Worm (Caenorhabditis elegans) whole organism, mixed stage, embryonic: Measurements from ENCODE around the gene pes-5.

Experiments
- M03D4.4 ChIP-seq: sonication (generic microtip); optimal IDR thresholded peaks from 2 replicates; lab custom pipeline; 2017; ENCODE audit warnings: mild to moderate bottlenecking, missing genetic modification characterization, missing compliant biosample characterization
- bed-3 ChIP-seq: fragments of 200-800 bp; sonication (Bioruptor generic); optimal IDR thresholded peaks from 3 replicates; lab custom pipeline; 2018; ENCODE audit warnings: mild to moderate bottlenecking, missing genetic modification characterization, moderate library complexity, missing compliant biosample characterization
- blmp-1 ChIP-seq: fragments of 150-350 bp; optimal IDR thresholded peaks from 2 replicates; lab custom pipeline; 2014; ENCODE audit warnings: missing biosample characterization, missing genetic modification characterization
- ceh-39 ChIP-seq: fragments of 150-350 bp; optimal IDR thresholded peaks from 2 replicates; lab custom pipeline; 2014; ENCODE audit warnings: missing biosample characterization, missing genetic modification characterization
- ceh-43 ChIP-seq: fragments of 200-800 bp; sonication (Bioruptor generic); optimal IDR thresholded peaks from 2 replicates; lab custom pipeline; 2018; ENCODE audit warnings: mild to moderate bottlenecking, missing genetic modification characterization, moderate library complexity, missing compliant biosample characterization
- ceh-83 ChIP-seq: fragments of 200-800 bp; sonication (Bioruptor generic); optimal IDR thresholded peaks from 2 replicates; lab custom pipeline; 2018; ENCODE audit warnings: mild to moderate bottlenecking, missing genetic modification characterization, missing compliant biosample characterization
- ces-1 ChIP-seq: fragments of 150-350 bp; optimal IDR thresholded peaks from 2 replicates; lab custom pipeline; 2014; ENCODE audit warnings: missing biosample characterization, missing genetic modification reagents, missing genetic modification characterization
- cnd-1 ChIP-seq: fragments of 200-800 bp; sonication (Bioruptor generic); optimal IDR thresholded peaks from 2 replicates; lab custom pipeline; 2018; ENCODE audit warnings: mild to moderate bottlenecking, missing genetic modification characterization, missing compliant biosample characterization
- elt-1 ChIP-seq: sonication (generic microtip); optimal IDR thresholded peaks from 2 replicates; lab custom pipeline; 2017; ENCODE audit warnings: missing genetic modification characterization, mild to moderate bottlenecking, missing compliant biosample characterization, antibody characterized with exemption, moderate library complexity, borderline replicate concordance; ENCODE audit not compliant: insufficient read depth
- elt-3 ChIP-seq: fragments of 150-350 bp; optimal IDR thresholded peaks from 2 replicates; lab custom pipeline; 2014; ENCODE audit warnings: missing biosample characterization, missing genetic modification characterization
- hlh-1 ChIP-seq: fragments of 150-350 bp; optimal IDR thresholded peaks from 2 replicates; lab custom pipeline; 2014; ENCODE audit warnings: missing biosample characterization, missing genetic modification reagents, missing genetic modification characterization
- lin-13 ChIP-seq: fragments of 150-350 bp; optimal IDR thresholded peaks from 2 replicates; lab custom pipeline; 2014; ENCODE audit warnings: missing biosample characterization, missing genetic modification characterization
- lin-32 ChIP-seq: fragments of 200-800 bp; sonication (Bioruptor generic); optimal IDR thresholded peaks from 2 replicates; lab custom pipeline; 2018; ENCODE audit warnings: mild to moderate bottlenecking, missing genetic modification characterization, missing compliant biosample characterization
- lsy-2 ChIP-seq: fragments of 150-350 bp; optimal IDR thresholded peaks from 2 replicates; lab custom pipeline; 2014; ENCODE audit warnings: missing biosample characterization, missing genetic modification characterization
- mab-5 ChIP-seq: fragments of 150-350 bp; optimal IDR thresholded peaks from 2 replicates; lab custom pipeline; 2014; ENCODE audit warnings: missing biosample characterization, missing genetic modification characterization
- mep-1 ChIP-seq: fragments of 150-350 bp; optimal IDR thresholded peaks from 2 replicates; lab custom pipeline; 2017; ENCODE audit warnings: missing biosample characterization, missing genetic modification reagents, missing genetic modification characterization, inconsistent platforms
- nhr-2 ChIP-seq: fragments of 150-350 bp; optimal IDR thresholded peaks from 2 replicates; lab custom pipeline; 2014; ENCODE audit warnings: missing biosample characterization, missing genetic modification characterization
- nhr-237 ChIP-seq: fragments of 150-350 bp; optimal IDR thresholded peaks from 2 replicates; lab custom pipeline; 2014; ENCODE audit warnings: missing biosample characterization, missing genetic modification characterization
- nhr-28 ChIP-seq: fragments of 150-350 bp; optimal IDR thresholded peaks from 2 replicates; lab custom pipeline; 2014; ENCODE audit warnings: missing biosample characterization, missing genetic modification characterization
- nhr-76 ChIP-seq: sonication (generic microtip); optimal IDR thresholded peaks from 2 replicates; lab custom pipeline; 2017; ENCODE audit warnings: missing biosample characterization, missing genetic modification characterization
- pha-4 ChIP-seq: fragments of 150-350 bp; optimal IDR thresholded peaks from 2 replicates; lab custom pipeline; 2018; ENCODE audit warnings: missing biosample characterization, missing genetic modification reagents, missing genetic modification characterization
- sem-2 ChIP-seq: fragments of 200-800 bp; sonication (Bioruptor generic); optimal IDR thresholded peaks from 2 replicates; lab custom pipeline; 2018; ENCODE audit warnings: mild to moderate bottlenecking, missing genetic modification characterization, missing compliant biosample characterization
- snpc-4 ChIP-seq: fragments of 150-350 bp; optimal IDR thresholded peaks from 2 replicates; lab custom pipeline; 2014; ENCODE audit warnings: missing biosample characterization, missing genetic modification characterization
- sptf-1 ChIP-seq: sonication (generic microtip); optimal IDR thresholded peaks from 2 replicates; lab custom pipeline; 2017; ENCODE audit warnings: mild to moderate bottlenecking, missing genetic modification characterization, moderate library complexity, missing compliant biosample characterization
- tbx-8 ChIP-seq: fragments of 200-800 bp; sonication (Bioruptor generic); optimal IDR thresholded peaks from 2 replicates; lab custom pipeline; 2018; ENCODE audit warnings: mild to moderate bottlenecking, missing genetic modification characterization, moderate library complexity, missing compliant biosample characterization
- unc-120 ChIP-seq: sonication (generic microtip); optimal IDR thresholded peaks from 2 replicates; lab custom pipeline; 2017; ENCODE audit warnings: missing genetic modification characterization, missing compliant biosample characterization; ENCODE audit not compliant: poor library complexity, severe bottlenecking
- unc-39 ChIP-seq: fragments of 150-350 bp; optimal IDR thresholded peaks from 2 replicates; lab custom pipeline; 2014; ENCODE audit warnings: missing biosample characterization, missing genetic modification characterization
- unc-62 ChIP-seq: fragments of 150-350 bp; optimal IDR thresholded peaks from 2 replicates; lab custom pipeline; 2014; ENCODE audit warnings: missing biosample characterization, missing genetic modification reagents, missing genetic modification characterization
- zip-8 ChIP-seq: fragments of 150-350 bp; optimal IDR thresholded peaks from 2 replicates; lab custom pipeline; 2014; ENCODE audit warnings: missing biosample characterization, missing genetic modification characterization
- ztf-11 ChIP-seq: fragments of 150-350 bp; optimal IDR thresholded peaks from 2 replicates; lab custom pipeline; 2014; ENCODE audit warnings: missing biosample characterization, missing genetic modification characterization

pes-5 gene

DNA sequence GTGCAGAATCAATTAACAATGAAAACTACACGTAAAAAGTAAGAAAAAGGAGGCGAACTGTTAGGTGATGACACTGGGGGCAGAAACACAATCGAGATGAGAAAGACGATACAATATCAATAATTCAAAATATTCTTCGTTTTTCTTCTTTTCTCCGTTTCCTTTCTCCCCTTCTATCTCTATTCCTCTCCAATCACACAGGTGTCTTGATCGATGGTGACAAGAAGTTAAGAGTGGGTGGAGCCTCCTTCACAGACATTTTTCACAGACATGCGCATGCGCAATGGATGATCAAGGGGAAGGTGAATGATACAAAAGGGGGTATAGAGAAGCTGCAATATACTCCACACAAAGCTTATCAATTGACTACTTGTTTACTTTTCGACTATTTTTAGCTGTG, 24.9 kb upstream of the pes-5 start:
- no peak for TF ChIP-seq zip-8 (tag; lab: Kevin White, UChicago)
- TF ChIP-seq blmp-1, result no peak
- TF ChIP-seq lin-13 (tag; lab: Kevin White, UChicago), result no peak
- TF ChIP-seq unc-62 (GFP tag; lab: Kevin White, UChicago), result no peak
- no peak for TF ChIP-seq lin-32
- TF ChIP-seq elt-1, result no peak
- no peak for TF ChIP-seq nhr-28
- TF ChIP-seq ceh-39 (tag; lab: Kevin White, UChicago), result no peak
- TF ChIP-seq bed-3 (GFP tag; lab: Kevin White, UChicago), result no peak
- no peak for TF ChIP-seq snpc-4 (tag; lab: Kevin White, UChicago)
- TF ChIP-seq sem-2, result no peak
- no peak for TF ChIP-seq unc-120 (tag; lab: Kevin White, UChicago)
- TF ChIP-seq cnd-1, result no peak
- TF ChIP-seq nhr-237, result no peak
- no peak for TF ChIP-seq ceh-83

DNA sequence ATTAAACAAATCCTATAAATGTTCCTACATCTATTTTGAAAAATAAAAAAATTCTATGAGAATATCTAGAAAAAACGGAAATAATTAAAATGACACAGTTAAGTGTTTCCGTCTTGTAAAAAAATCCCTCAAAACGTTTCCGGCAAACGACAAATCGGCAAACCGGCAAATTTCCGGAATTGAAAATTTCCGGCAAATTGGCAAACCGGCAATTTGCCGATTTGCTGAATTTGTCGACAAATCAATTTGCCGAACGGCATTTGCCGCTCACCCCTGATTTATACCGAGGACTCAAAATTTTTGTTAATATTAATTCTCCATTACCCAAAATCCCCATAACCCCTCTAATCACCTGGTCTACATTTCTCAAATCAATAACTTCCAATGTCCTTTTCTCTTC, 23.3 kb upstream of the pes-5 start:
- no peak for TF ChIP-seq pha-4 (tag; lab: Kevin White, UChicago)
- TF ChIP-seq zip-8 (tag; lab: Kevin White, UChicago), result no peak
- no peak for TF ChIP-seq elt-3 (tag; lab: Kevin White, UChicago)
- no peak for TF ChIP-seq hlh-1 (tag; lab: Kevin White, UChicago)
- TF ChIP-seq nhr-76, result no peak
- TF ChIP-seq nhr-237, result no peak
- no peak for TF ChIP-seq unc-39 (tag; lab: Kevin White, UChicago)

DNA sequence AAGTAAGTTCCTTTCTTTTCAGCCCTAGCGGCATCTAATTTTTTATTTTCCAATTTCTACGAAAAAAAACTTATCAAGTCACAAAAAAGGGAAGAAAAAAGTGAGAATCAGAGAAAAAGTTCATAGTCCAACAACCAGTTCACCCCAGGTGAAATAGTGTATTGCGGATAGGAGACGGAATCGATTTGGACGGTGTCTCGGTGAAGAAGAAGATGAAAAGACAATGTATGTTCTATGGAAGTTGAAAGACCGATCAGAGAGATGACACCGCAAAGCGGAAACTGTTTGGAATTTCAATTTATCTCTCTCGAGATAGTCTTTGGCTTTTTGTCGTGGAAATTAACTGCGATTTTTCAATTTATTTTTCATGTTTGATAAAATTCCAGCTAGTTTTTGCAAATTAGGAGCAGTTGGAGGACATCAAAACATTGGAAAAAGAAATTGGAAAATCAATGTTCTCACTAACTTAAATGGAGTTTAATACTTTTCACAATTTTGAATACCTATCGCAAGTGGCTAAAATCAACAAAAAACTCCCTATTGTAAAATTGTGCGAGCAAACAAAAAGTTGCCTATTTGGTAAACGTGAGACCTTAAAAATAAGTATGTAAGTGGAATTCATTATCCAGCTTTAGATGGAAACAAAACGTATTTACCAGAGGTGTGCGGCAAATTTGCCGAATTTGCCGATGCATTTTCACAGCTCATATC, 22.5 kb upstream of the pes-5 start:
- no peak for TF ChIP-seq nhr-76
- no peak for TF ChIP-seq tbx-8 (GFP tag; lab: Kevin White, UChicago)
- TF ChIP-seq lin-32, result no peak
- TF ChIP-seq mab-5 (tag; lab: Kevin White, UChicago), result no peak
- TF ChIP-seq, all 35 proteins: peak for 0

DNA sequence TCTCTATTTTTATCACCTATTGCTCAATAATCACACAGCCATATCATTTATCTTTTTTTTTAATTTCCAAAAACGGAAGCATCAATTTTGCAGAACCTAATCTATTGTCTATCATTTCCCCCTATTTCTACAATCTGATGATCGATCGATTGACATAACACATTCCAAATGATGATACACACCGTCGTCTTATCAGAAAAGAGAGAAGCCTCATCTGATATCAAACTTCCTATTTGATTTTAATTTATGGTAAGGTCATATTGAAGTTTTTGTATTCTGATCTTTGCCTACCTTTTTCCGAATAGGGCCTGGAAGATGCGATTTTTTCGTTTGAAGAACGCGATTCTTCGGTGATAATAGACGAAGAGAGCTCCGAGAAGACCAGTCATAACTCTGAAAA, 19.8 kb upstream of the pes-5 start:
- TF ChIP-seq nhr-76 (no peak), sptf-1 (no peak), lsy-2 (no peak), snpc-4 (tag; lab: Kevin White, UChicago) (no peak), unc-39 (tag; lab: Kevin White, UChicago) (no peak), elt-1 (no peak), nhr-28 (no peak), nhr-237 (no peak), blmp-1 (no peak), sem-2 (no peak), ceh-39 (tag; lab: Kevin White, UChicago) (no peak)

DNA sequence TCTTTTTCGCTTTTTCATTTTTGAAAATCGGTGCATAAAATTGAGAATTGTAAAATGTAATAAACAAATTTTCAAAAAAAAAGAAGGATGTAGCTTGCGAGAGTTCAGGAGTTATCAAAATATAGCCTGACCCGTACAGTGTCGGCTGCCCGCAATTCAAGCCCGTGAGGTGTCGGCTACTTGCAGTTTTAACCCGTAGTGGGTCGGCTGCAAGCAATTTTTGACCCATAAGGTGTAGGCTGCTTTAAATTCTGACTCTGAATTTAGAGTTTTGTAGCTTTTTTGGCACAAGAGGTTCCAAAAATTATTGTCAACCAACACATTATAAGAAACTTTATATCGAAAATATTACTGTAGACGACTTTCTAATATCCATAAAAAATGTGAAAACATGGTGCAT, 16.1 kb upstream of the pes-5 start:
- TF ChIP-seq unc-39 (tag; lab: Kevin White, UChicago) (no peak), snpc-4 (tag; lab: Kevin White, UChicago) (no peak), nhr-2 (tag; lab: Kevin White, UChicago) (no peak), elt-1 (no peak), M03D4.4 (tag; lab: Kevin White, UChicago) (no peak), lsy-2 (no peak)

DNA sequence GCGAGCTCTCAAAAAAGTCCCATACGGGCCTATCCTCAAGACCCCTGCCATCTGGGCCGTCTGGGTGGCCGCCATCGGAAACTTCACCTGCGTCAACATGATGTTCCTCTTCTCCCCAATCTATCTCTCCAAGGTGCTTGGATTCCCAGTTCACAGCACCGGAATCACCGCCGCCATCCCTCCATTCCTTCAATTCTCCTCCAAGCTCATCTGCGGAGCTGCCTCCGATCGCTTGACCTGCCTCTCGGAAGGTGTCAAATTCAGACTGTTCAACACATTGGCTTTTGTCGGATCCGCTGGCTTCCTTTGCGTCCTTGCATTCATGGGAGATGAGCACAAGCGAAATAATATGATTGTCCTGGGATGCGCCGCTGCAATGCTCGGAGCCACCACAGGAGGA, 15.2 kb upstream of the pes-5 start:
- TF ChIP-seq lsy-2 (no peak), blmp-1 (no peak), unc-120 (tag; lab: Kevin White, UChicago) (no peak), ceh-83 (no peak), unc-62 (GFP tag; lab: Kevin White, UChicago) (no peak), nhr-237 (no peak), zip-8 (tag; lab: Kevin White, UChicago) (no peak), ces-1 (no peak)

DNA sequence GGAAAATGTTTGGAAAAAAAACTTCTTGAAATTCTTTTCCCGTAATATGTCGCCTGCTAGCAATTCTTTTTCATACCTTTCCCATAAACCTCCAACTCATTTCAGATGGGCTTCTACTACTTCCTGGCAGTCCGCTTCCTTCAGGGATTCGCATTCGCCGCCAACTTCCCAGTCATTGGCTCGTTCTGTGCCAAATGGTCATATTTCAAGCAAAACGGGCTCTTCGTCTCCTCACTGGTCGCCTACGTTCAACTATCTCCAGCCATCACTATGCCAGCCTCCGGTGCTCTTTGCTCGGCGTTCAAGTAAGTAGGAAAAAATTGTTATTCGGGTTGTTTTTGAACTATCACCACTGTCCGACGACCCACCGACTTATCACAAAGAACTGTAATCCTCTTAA, 14.3 kb upstream of the pes-5 start:
- TF ChIP-seq ceh-39 (tag; lab: Kevin White, UChicago) (no peak), nhr-2 (tag; lab: Kevin White, UChicago) (no peak), mab-5 (tag; lab: Kevin White, UChicago) (no peak), mep-1 (no peak), ceh-43 (no peak), ztf-11 (tag; lab: Kevin White, UChicago) (no peak), elt-3 (tag; lab: Kevin White, UChicago) (no peak), lin-13 (tag; lab: Kevin White, UChicago) (no peak), elt-1 (no peak), sem-2 (no peak)
- TF ChIP-seq, all 35 proteins: peak for 0
